Worm (Caenorhabditis elegans) whole organism, midembryonic: ENCODE data around the gene Y67D8C.7.
A peak's percentile ranks its signal among the peaks of the same experiment; 100 is the strongest.

Experiments used
- T22C8.4 ChIP-seq: fragments of 200-800 bp; sonication (Bioruptor generic); IDR thresholded peaks from 2 replicates; pipeline ENCODE4 v1.3.6; 2022; ENCODE audit warnings: missing genetic modification characterization, missing compliant biosample characterization
- cog-1 ChIP-seq: sonication (generic microtip); optimal IDR thresholded peaks from 2 replicates; lab custom pipeline; 2016; ENCODE audit warnings: missing genetic modification characterization, missing compliant biosample characterization
- flt-1 ChIP-seq: fragments of 200-800 bp; sonication (Bioruptor generic); IDR thresholded peaks from 2 replicates; pipeline ENCODE4 v1.3.6; 2022; ENCODE audit warnings: missing genetic modification characterization, missing compliant biosample characterization
- klf-2 ChIP-seq: fragments of 200-800 bp; sonication (Bioruptor generic); conservative IDR thresholded peaks from 2 replicates; pipeline ENCODE4 v1.3.6; 2022; ENCODE audit warnings: missing genetic modification reagents, missing genetic modification characterization, missing compliant biosample characterization
- med-1 ChIP-seq: sonication (generic microtip); optimal IDR thresholded peaks from 2 replicates; lab custom pipeline; 2017; ENCODE audit warnings: missing genetic modification characterization, mild to moderate bottlenecking, missing compliant biosample characterization, antibody characterized with exemption, missing genetic modification reagents; ENCODE audit not compliant: insufficient read depth
- ref-1 ChIP-seq: fragments of 200-800 bp; sonication (Bioruptor generic); conservative IDR thresholded peaks from 2 replicates; pipeline ENCODE4 v1.3.6; 2022; ENCODE audit warnings: missing genetic modification reagents, missing genetic modification characterization, missing compliant biosample characterization
- tab-1 ChIP-seq: fragments of 200-800 bp; sonication (Bioruptor generic); IDR thresholded peaks from 2 replicates; pipeline ENCODE4 v1.3.6; 2022; ENCODE audit warnings: missing genetic modification characterization, missing compliant biosample characterization
- ztf-23 ChIP-seq: fragments of 200-800 bp; sonication (Bioruptor generic); IDR thresholded peaks from 2 replicates; pipeline ENCODE4 v1.3.6; 2022; ENCODE audit warnings: missing genetic modification reagents, missing genetic modification characterization, missing compliant biosample characterization
- ztf-29 ChIP-seq: fragments of 200-800 bp; sonication (Bioruptor generic); IDR thresholded peaks from 2 replicates; pipeline ENCODE4 v1.3.6; 2022; ENCODE audit warnings: missing genetic modification reagents, missing genetic modification characterization, missing compliant biosample characterization

Gene Y67D8C.7

DNA sequence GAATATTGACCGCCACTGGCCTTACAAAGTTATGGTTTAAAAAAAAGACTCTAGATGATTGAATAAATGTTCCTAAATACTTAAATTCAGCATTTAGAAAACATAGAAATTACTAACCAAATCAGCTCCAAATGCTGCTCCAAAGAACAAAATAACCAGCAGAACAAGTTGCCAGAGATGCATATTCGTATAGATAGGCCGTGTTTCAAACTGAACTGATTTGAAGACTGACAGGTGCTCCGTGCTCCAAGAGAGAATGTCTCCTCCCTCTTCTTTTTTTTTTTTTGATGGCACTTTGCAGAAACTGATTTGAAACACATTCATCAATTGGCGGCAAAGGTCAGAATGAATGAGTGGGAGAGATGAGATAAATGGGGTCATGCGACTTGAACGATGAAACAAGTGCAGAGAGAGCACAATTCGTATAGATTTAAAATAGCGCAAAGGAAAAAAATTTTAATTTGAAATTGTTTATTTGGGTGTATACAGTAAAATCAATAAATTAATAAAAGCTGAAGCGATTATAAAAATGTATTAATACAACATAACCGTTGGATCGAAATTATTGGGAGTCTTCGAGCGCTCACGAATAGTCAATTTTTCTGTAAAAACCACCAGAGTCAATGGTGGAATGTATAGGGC is 3.0 kb upstream of the Y67D8C.7 start, which contains the start of gene cpg-9:
TSS of gene cpg-9 (minus strand) at position 592 of the 642 bp plus-strand sequence.
- TF ChIP-seq cog-1 (no peak), ztf-23 (GFP tag; lab: Robert Waterston, UW) (no peak), T22C8.4 (GFP tag; lab: Robert Waterston, UW) (no peak), flt-1 (GFP tag; lab: Robert Waterston, UW) (no peak), tab-1 (GFP tag; lab: Robert Waterston, UW) (no peak), klf-2 (no peak), ztf-29 (GFP tag; lab: Robert Waterston, UW) (no peak), ref-1 (GFP tag; lab: Robert Waterston, UW) (no peak)

ce11 chrIV:3062936-3063439 is 3.7 kb downstream of the Y67D8C.7 start, which contains the start of gene Y67D8C.6:
Gene Y67D8C.6, minus strand, starts transcription at chrIV:3063389.
- no peak for TF ChIP-seq klf-2
- no peak for TF ChIP-seq ztf-23 (GFP tag; lab: Robert Waterston, UW)
- TF ChIP-seq ref-1 (GFP tag; lab: Robert Waterston, UW) = no peak
- no peak for TF ChIP-seq ztf-29 (GFP tag; lab: Robert Waterston, UW)
- TF ChIP-seq flt-1 (GFP tag; lab: Robert Waterston, UW) = no peak
- no peak for TF ChIP-seq T22C8.4 (GFP tag; lab: Robert Waterston, UW)
- no peak for TF ChIP-seq med-1 (GFP tag; lab: Kevin White, UChicago)
- no peak for TF ChIP-seq cog-1
- no peak for TF ChIP-seq tab-1 (GFP tag; lab: Robert Waterston, UW)

DNA sequence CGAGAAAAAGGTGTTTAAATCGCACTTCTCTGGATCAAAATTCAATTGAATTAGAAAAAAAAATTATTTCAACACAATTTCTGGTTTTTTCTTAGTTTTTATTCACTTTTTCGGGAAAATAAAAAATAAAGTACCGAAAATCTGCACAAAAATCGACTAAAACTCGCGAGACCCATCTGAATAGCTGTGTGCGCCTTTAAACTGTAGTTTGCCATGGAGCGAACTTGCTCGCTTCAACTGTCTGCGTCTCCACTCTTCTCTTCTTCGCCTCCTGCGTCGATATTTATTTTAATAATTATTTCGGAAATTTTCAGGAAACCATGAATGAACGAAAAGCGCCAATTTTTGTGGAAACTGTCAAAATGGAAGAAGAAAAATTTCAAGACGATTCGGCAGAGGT is 10.9 kb downstream of the Y67D8C.7 start:
- no peak for TF ChIP-seq T22C8.4 (GFP tag; lab: Robert Waterston, UW)
- TF ChIP-seq flt-1 (GFP tag; lab: Robert Waterston, UW) = no peak
- no peak for TF ChIP-seq klf-2
- TF ChIP-seq ztf-29 (GFP tag; lab: Robert Waterston, UW) = no peak
- TF ChIP-seq cog-1 = no peak
- no peak for TF ChIP-seq tab-1 (GFP tag; lab: Robert Waterston, UW)
- TF ChIP-seq med-1 (GFP tag; lab: Kevin White, UChicago) = no peak
- no peak for TF ChIP-seq ztf-23 (GFP tag; lab: Robert Waterston, UW)

- no peak for TF ChIP-seq T22C8.4 (GFP tag; lab: Robert Waterston, UW)
- TF ChIP-seq flt-1 (GFP tag; lab: Robert Waterston, UW) = no peak
- TF ChIP-seq med-1 (GFP tag; lab: Kevin White, UChicago) = no peak
- no peak for TF ChIP-seq ztf-23 (GFP tag; lab: Robert Waterston, UW)
- TF ChIP-seq ref-1 (GFP tag; lab: Robert Waterston, UW) = no peak
Observed at ce11 chrIV:3055320-3055719, 11.4 kb downstream of the Y67D8C.7 start.

DNA sequence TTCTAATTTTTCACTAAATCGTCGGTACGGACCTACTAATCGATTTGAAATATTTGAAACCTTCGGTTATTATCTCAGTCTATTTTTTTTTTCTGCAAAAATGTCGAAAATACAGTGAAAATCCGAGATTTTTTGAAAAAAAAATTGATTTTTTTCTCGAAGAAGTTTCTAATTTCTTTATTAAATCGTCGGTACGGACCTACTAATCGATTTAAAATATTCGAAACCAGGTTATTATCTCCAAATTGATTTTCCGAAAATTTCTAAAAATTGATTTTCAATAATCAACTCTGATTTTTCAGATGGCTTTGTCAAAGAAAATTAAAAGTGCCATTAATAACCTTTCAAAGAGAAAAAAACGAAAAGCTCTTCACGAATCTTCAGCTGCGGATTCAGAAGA is 13.3 kb downstream of the Y67D8C.7 start, which contains the start of gene ivph-3:
TSS of gene ivph-3 (plus strand) at position 301 of the 400 bp plus-strand sequence.
- TF ChIP-seq ztf-23 (GFP tag; lab: Robert Waterston, UW) (no peak), klf-2 (no peak), tab-1 (GFP tag; lab: Robert Waterston, UW) (no peak), cog-1 (no peak), ztf-29 (GFP tag; lab: Robert Waterston, UW) (no peak), med-1 (GFP tag; lab: Kevin White, UChicago) (no peak), flt-1 (GFP tag; lab: Robert Waterston, UW) (no peak), T22C8.4 (GFP tag; lab: Robert Waterston, UW) (no peak), ref-1 (GFP tag; lab: Robert Waterston, UW) (no peak)

DNA sequence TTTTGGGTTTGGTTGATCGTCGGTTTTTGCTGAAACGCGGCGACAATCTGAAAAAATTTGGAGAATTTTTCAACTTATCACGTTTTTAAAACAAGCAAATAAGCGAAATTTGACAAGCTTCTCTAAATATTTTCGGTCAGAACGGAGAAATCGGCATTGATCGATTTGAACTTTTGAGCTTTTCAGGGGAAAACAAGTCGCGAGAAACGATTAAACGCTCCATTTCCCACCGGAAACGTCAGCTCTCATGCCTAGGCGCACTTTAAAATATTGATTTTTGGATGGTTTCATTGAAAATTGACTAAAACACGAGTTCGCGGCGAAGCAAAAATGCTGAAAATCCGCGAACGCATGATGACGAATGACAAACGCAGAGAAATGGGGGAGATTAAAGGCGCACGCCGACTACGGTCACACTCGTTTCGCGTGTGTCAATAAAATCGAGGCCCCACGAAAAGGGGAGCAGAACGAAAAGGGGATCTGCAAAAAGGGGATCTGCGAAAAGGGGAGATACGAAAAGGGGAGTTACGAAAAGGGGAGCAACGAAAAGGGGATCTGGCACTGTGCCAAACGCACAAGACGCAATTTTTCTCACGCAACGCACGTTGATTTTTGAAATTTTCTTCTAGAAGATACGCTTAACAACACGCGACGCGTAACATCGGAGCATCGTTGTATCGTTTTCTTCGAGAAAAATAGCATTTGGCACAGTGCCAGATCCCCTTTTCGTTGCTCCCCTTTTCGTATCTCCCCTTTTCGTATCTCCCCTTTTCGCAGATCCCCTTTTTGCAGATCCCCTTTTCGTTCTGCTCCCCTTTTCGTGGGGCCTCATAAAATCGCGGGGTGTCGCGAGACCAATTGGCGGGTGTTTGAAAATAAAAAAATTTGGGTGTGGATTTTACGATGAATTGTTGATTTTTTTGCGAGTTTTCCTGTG is 16.4 kb downstream of the Y67D8C.7 start, which contains the start of gene eel-1:
TSS of gene eel-1 (minus strand) at position 51 of the 937 bp plus-strand sequence.
- TF ChIP-seq T22C8.4 (GFP tag; lab: Robert Waterston, UW) (peak; percentile 88), tab-1 (GFP tag; lab: Robert Waterston, UW) (peak; percentile 89), klf-2 (peak; percentile 99), ztf-29 (GFP tag; lab: Robert Waterston, UW) (peak; percentile 84), ref-1 (GFP tag; lab: Robert Waterston, UW) (peak; percentile 85), flt-1 (GFP tag; lab: Robert Waterston, UW) (peak; percentile 94), ztf-23 (GFP tag; lab: Robert Waterston, UW) (peak; percentile 93)

- TF ChIP-seq ztf-23 (GFP tag; lab: Robert Waterston, UW) = no peak
- TF ChIP-seq ztf-29 (GFP tag; lab: Robert Waterston, UW) = no peak
- TF ChIP-seq ref-1 (GFP tag; lab: Robert Waterston, UW) = no peak
- no peak for TF ChIP-seq klf-2
- TF ChIP-seq tab-1 (GFP tag; lab: Robert Waterston, UW) = no peak
- TF ChIP-seq flt-1 (GFP tag; lab: Robert Waterston, UW) = no peak
- TF ChIP-seq T22C8.4 (GFP tag; lab: Robert Waterston, UW) = no peak
- no peak for TF ChIP-seq med-1 (GFP tag; lab: Kevin White, UChicago)
- TF ChIP-seq cog-1 = no peak
Observed at ce11 chrIV:3046889-3047288, 19.8 kb downstream of the Y67D8C.7 start.

- no peak for TF ChIP-seq flt-1 (GFP tag; lab: Robert Waterston, UW)
- TF ChIP-seq klf-2 = no peak
- no peak for TF ChIP-seq med-1 (GFP tag; lab: Kevin White, UChicago)
- no peak for TF ChIP-seq ztf-29 (GFP tag; lab: Robert Waterston, UW)
- no peak for TF ChIP-seq T22C8.4 (GFP tag; lab: Robert Waterston, UW)
- TF ChIP-seq cog-1 = no peak
- no peak for TF ChIP-seq ztf-23 (GFP tag; lab: Robert Waterston, UW)
- no peak for TF ChIP-seq tab-1 (GFP tag; lab: Robert Waterston, UW)
- no peak for TF ChIP-seq ref-1 (GFP tag; lab: Robert Waterston, UW)
Observed at ce11 chrIV:3046009-3046408, 20.7 kb downstream of the Y67D8C.7 start.
